Fruit fly (Drosophila melanogaster) whole organism, embryonic: ENCODE measurements around the gene Nse1.
A peak's percentile ranks its signal among the peaks of the same experiment; 100 is the strongest.

Experiments used
- C15 ChIP-seq: fragments of 200-800 bp; sonication (Bioruptor generic); IDR thresholded peaks from 3 replicates; pipeline ENCODE4 v1.3.6; 2022; ENCODE audit warnings: missing biosample characterization, missing genetic modification characterization
- CG10267 ChIP-seq: fragments of 200-800 bp; sonication (Bioruptor generic); optimal IDR thresholded peaks from 2 replicates; lab custom pipeline; 2018; ENCODE audit warnings: missing biosample characterization, mild to moderate bottlenecking, missing genetic modification characterization, moderate library complexity
- CG10543 ChIP-seq: fragments of 200-800 bp; sonication (Bioruptor generic); optimal IDR thresholded peaks from 3 replicates; lab custom pipeline; 2017; ENCODE audit warnings: missing biosample characterization, mild to moderate bottlenecking, missing genetic modification characterization, moderate library complexity
- CG10979 ChIP-seq: fragments of 200-800 bp; sonication (Bioruptor generic); optimal IDR thresholded peaks from 2 replicates; lab custom pipeline; 2018; ENCODE audit warnings: missing biosample characterization, mild to moderate bottlenecking, missing genetic modification characterization, moderate library complexity
- CG12659 ChIP-seq: fragments of 200-800 bp; sonication (Bioruptor generic); optimal IDR thresholded peaks from 3 replicates; lab custom pipeline; 2017; ENCODE audit warnings: mild to moderate bottlenecking, missing biosample characterization, missing genetic modification reagents, missing genetic modification characterization
- CG13296 ChIP-seq: fragments of 200-800 bp; sonication (Bioruptor generic); optimal IDR thresholded peaks from 3 replicates; lab custom pipeline; 2018; ENCODE audit warnings: missing biosample characterization, mild to moderate bottlenecking, missing genetic modification characterization
- CG2120 ChIP-seq: fragments of 200-800 bp; sonication (Bioruptor generic); optimal IDR thresholded peaks from 3 replicates; lab custom pipeline; 2016; ENCODE audit warnings: missing biosample characterization, missing genetic modification characterization
- CG2889 ChIP-seq: fragments of 200-800 bp; sonication (Bioruptor generic); IDR thresholded peaks from 3 replicates; pipeline ENCODE4 v1.3.6; 2022; ENCODE audit warnings: missing biosample characterization, missing genetic modification characterization
- CG30403 ChIP-seq: fragments of 200-800 bp; sonication (Bioruptor generic); optimal IDR thresholded peaks from 3 replicates; lab custom pipeline; 2016; ENCODE audit warnings: missing biosample characterization, missing genetic modification characterization
- CG34422 ChIP-seq: fragments of 200-800 bp; sonication (Bioruptor generic); IDR thresholded peaks from 3 replicates; pipeline ENCODE4 v1.3.6; 2022; ENCODE audit warnings: missing biosample characterization, missing genetic modification characterization
- CG4707 ChIP-seq: fragments of 200-800 bp; sonication (Bioruptor generic); optimal IDR thresholded peaks from 2 replicates; lab custom pipeline; 2018; ENCODE audit warnings: missing biosample characterization, mild to moderate bottlenecking, missing genetic modification characterization, moderate library complexity
- CG6791 ChIP-seq: fragments of 200-800 bp; sonication (Bioruptor generic); IDR thresholded peaks from 3 replicates; pipeline ENCODE4 v1.3.6; 2022; ENCODE audit warnings: missing biosample characterization, missing genetic modification characterization; ENCODE audit not compliant: partially characterized antibody
- CG7987 ChIP-seq: fragments of 200-800 bp; sonication (Bioruptor generic); optimal IDR thresholded peaks from 2 replicates; lab custom pipeline; 2018; ENCODE audit warnings: missing biosample characterization, mild to moderate bottlenecking, missing genetic modification characterization, moderate library complexity
- CG8281 ChIP-seq: fragments of 200-800 bp; sonication (Bioruptor generic); optimal IDR thresholded peaks from 2 replicates; lab custom pipeline; 2018; ENCODE audit warnings: missing biosample characterization, mild to moderate bottlenecking, missing genetic modification characterization, moderate library complexity
- CG9437 ChIP-seq: fragments of 200-800 bp; sonication (Bioruptor generic); optimal IDR thresholded peaks from 2 replicates; lab custom pipeline; 2018; ENCODE audit warnings: missing biosample characterization, mild to moderate bottlenecking, missing genetic modification characterization
- CG9876 ChIP-seq: fragments of 200-800 bp; sonication (Bioruptor generic); optimal IDR thresholded peaks from 2 replicates; lab custom pipeline; 2016; ENCODE audit warnings: missing biosample characterization, missing genetic modification characterization
- D ChIP-seq, 2 experiments: fragments of 200-800 bp in 1 of 2; fragments of >200 bp in 1 of 2; sonication (Bioruptor generic) in 1 of 2; optimal IDR thresholded peaks; 2 replicates in 1 of 2; 3 replicates in 1 of 2; lab custom pipeline; 2017; ENCODE audit warnings: mild to moderate bottlenecking in 1 of 2, missing biosample characterization in 1 of 2, missing genetic modification characterization in 1 of 2, missing genetic modification reagents in 1 of 2
- Dll ChIP-seq: fragments of 200-800 bp; sonication (Bioruptor generic); IDR thresholded peaks from 4 replicates; pipeline ENCODE4 v1.3.6; 2022; ENCODE audit warnings: missing biosample characterization, missing genetic modification characterization; ENCODE audit not compliant: partially characterized antibody
- Doc2 ChIP-seq: fragments of 200-800 bp; sonication (Bioruptor generic); IDR thresholded peaks from 2 replicates; pipeline ENCODE4 v1.3.6; 2022; ENCODE audit warnings: missing biosample characterization, missing genetic modification characterization
- GATAe ChIP-seq: fragments of 200-800 bp; sonication (Bioruptor generic); conservative IDR thresholded peaks from 2 replicates; pipeline ENCODE4 v1.3.6; 2022; ENCODE audit warnings: missing biosample characterization, missing genetic modification characterization
- H2.0 ChIP-seq: fragments of 200-800 bp; sonication (Bioruptor generic); IDR thresholded peaks from 2 replicates; pipeline ENCODE4 v1.3.6; 2022; ENCODE audit warnings: missing biosample characterization, missing genetic modification characterization
- MESR4 ChIP-seq: fragments of 200-800 bp; sonication (Bioruptor generic); optimal IDR thresholded peaks from 2 replicates; lab custom pipeline; 2018; ENCODE audit warnings: missing biosample characterization, mild to moderate bottlenecking, missing genetic modification characterization, moderate library complexity
- PHDP ChIP-seq: fragments of 200-800 bp; sonication (Bioruptor generic); optimal IDR thresholded peaks from 3 replicates; lab custom pipeline; 2018; ENCODE audit warnings: missing biosample characterization, mild to moderate bottlenecking, missing genetic modification characterization, moderate library complexity
- Sry-δ ChIP-seq: fragments of 200-800 bp; sonication (Bioruptor generic); optimal IDR thresholded peaks from 2 replicates; lab custom pipeline; 2016; ENCODE audit warnings: missing biosample characterization, missing genetic modification characterization
- ab ChIP-seq: fragments of 200-800 bp; sonication (Bioruptor generic); optimal IDR thresholded peaks from 2 replicates; lab custom pipeline; 2016; ENCODE audit warnings: missing biosample characterization, missing genetic modification characterization
- chinmo ChIP-seq: fragments of 200-800 bp; sonication (Bioruptor generic); IDR thresholded peaks from 4 replicates; pipeline ENCODE4 v1.3.6; 2022; ENCODE audit warnings: missing biosample characterization, missing genetic modification characterization; ENCODE audit not compliant: partially characterized antibody
- crc ChIP-seq: fragments of 200-800 bp; sonication (Bioruptor generic); optimal IDR thresholded peaks from 2 replicates; lab custom pipeline; 2016; ENCODE audit warnings: missing biosample characterization, missing genetic modification characterization
- dm ChIP-seq: fragments of 200-800 bp; sonication (Bioruptor generic); optimal IDR thresholded peaks from 3 replicates; lab custom pipeline; 2016; ENCODE audit warnings: missing biosample characterization, missing genetic modification characterization
- dysf ChIP-seq: fragments of 200-800 bp; sonication (Bioruptor generic); IDR thresholded peaks from 3 replicates; pipeline ENCODE4 v1.3.6; 2022; ENCODE audit warnings: missing biosample characterization, missing genetic modification characterization
- gro ChIP-seq: fragments of 200-800 bp; sonication (Bioruptor generic); optimal IDR thresholded peaks from 2 replicates; lab custom pipeline; 2016; ENCODE audit warnings: missing biosample characterization, missing genetic modification characterization
- gsb-n ChIP-seq: fragments of 200-800 bp; sonication (Bioruptor generic); optimal IDR thresholded peaks from 3 replicates; lab custom pipeline; 2018; ENCODE audit warnings: missing biosample characterization, mild to moderate bottlenecking, missing genetic modification characterization
- gt ChIP-seq: fragments of 200-800 bp; sonication (Bioruptor generic); IDR thresholded peaks from 2 replicates; pipeline ENCODE4 v1.3.6; 2022; ENCODE audit warnings: missing biosample characterization, missing genetic modification characterization
- her ChIP-seq: fragments of 200-800 bp; sonication (Bioruptor generic); optimal IDR thresholded peaks from 2 replicates; lab custom pipeline; 2016; ENCODE audit warnings: missing biosample characterization, missing genetic modification characterization
- insv ChIP-seq, 2 experiments: fragments of 200-800 bp; sonication (Bioruptor generic); optimal IDR thresholded peaks; 3 replicates each; lab custom pipeline; 2016 to 2018; ENCODE audit warnings: missing biosample characterization in 2 of 2, missing genetic modification characterization in 2 of 2
- jing ChIP-seq: fragments of 200-800 bp; sonication (Bioruptor generic); optimal IDR thresholded peaks from 2 replicates; lab custom pipeline; 2018; ENCODE audit warnings: missing biosample characterization, mild to moderate bottlenecking, missing genetic modification characterization
- knrl ChIP-seq: fragments of 200-800 bp; sonication (Bioruptor generic); IDR thresholded peaks from 3 replicates; pipeline ENCODE4 v1.3.6; 2022; ENCODE audit warnings: missing biosample characterization, missing genetic modification characterization; ENCODE audit not compliant: partially characterized antibody
- mirr ChIP-seq: fragments of 200-800 bp; sonication (Bioruptor generic); optimal IDR thresholded peaks from 3 replicates; lab custom pipeline; 2018; ENCODE audit warnings: missing biosample characterization, mild to moderate bottlenecking, missing genetic modification characterization
- nerfin-2 ChIP-seq: fragments of 200-800 bp; sonication (Bioruptor generic); IDR thresholded peaks from 2 replicates; pipeline ENCODE4 v1.3.6; 2022; ENCODE audit warnings: missing biosample characterization, missing genetic modification characterization; ENCODE audit not compliant: partially characterized antibody
- onecut ChIP-seq: fragments of 200-800 bp; sonication (Bioruptor generic); IDR thresholded peaks from 2 replicates; pipeline ENCODE4 v1.3.6; 2022; ENCODE audit warnings: missing biosample characterization, missing genetic modification characterization
- prd ChIP-seq, 3 experiments: fragments of >200 bp in 2 of 3; fragments of 200-800 bp in 1 of 3; sonication (Bioruptor generic) in 1 of 3; optimal IDR thresholded peaks in 2 of 3; IDR thresholded peaks in 1 of 3; 2 replicates in 2 of 3; 3 replicates in 1 of 3; pipeline versions ENCODE4 v1.3.6 to Lab custom; 2017 to 2022; ENCODE audit warnings: missing biosample characterization in 1 of 3, missing genetic modification characterization in 1 of 3
- sc ChIP-seq, 3 experiments: fragments of >200 bp in 2 of 3; fragments of 200-800 bp in 1 of 3; sonication (Bioruptor generic) in 1 of 3; optimal IDR thresholded peaks; 2 replicates in 2 of 3; 3 replicates in 1 of 3; lab custom pipeline; 2017; ENCODE audit warnings: mild to moderate bottlenecking in 1 of 3, missing biosample characterization in 1 of 3, missing genetic modification characterization in 1 of 3, missing genetic modification reagents in 1 of 3
- tap ChIP-seq: fragments of 200-800 bp; optimal IDR thresholded peaks from 3 replicates; lab custom pipeline; 2019; ENCODE audit warnings: missing biosample characterization, mild to moderate bottlenecking, missing genetic modification characterization, moderate library complexity
- tio ChIP-seq: fragments of 200-800 bp; sonication (Bioruptor generic); optimal IDR thresholded peaks from 2 replicates; lab custom pipeline; 2017; ENCODE audit warnings: missing biosample characterization, missing genetic modification characterization, inconsistent platforms
- trh ChIP-seq: fragments of 200-800 bp; sonication (Bioruptor generic); optimal IDR thresholded peaks from 2 replicates; lab custom pipeline; 2016; ENCODE audit warnings: missing biosample characterization, missing genetic modification characterization
- unc-4 ChIP-seq: fragments of 200-800 bp; sonication (Bioruptor generic); IDR thresholded peaks from 2 replicates; pipeline ENCODE4 v1.3.6; 2022; ENCODE audit warnings: missing biosample characterization, missing genetic modification characterization; ENCODE audit not compliant: partially characterized antibody
- wek ChIP-seq: fragments of 200-800 bp; sonication (Bioruptor generic); optimal IDR thresholded peaks from 3 replicates; lab custom pipeline; 2018; ENCODE audit warnings: missing biosample characterization, mild to moderate bottlenecking, missing genetic modification characterization, moderate library complexity
- z ChIP-seq: fragments of 200-800 bp; sonication (Bioruptor generic); IDR thresholded peaks from 3 replicates; pipeline ENCODE4 v1.3.6; 2022; ENCODE audit warnings: missing biosample characterization, missing genetic modification characterization

Gene Nse1

dm6 chr2L:6667719-6668325 is 9.6 kb downstream of the Nse1 start, which contains the start of gene Galt (continued):
- no peak for TF ChIP-seq CG2889 (GFP tag; lab: Robert Waterston, UW)
- TF ChIP-seq CG4707 (GFP tag; lab: Kevin White, UChicago) = peak; percentile 2
- TF ChIP-seq gsb-n (tag; lab: Kevin White, UChicago) = peak; percentile 19
- peak; percentile 90; the same call in 3 of the 4 replicates for TF ChIP-seq chinmo (GFP tag; lab: Robert Waterston, UW)
- peak; percentile 66 for TF ChIP-seq CG13296
- TF ChIP-seq H2.0 (GFP tag; lab: Robert Waterston, UW) = peak; percentile 37; the same call in 1 of the 2 replicates
- TF ChIP-seq tap (tag; lab: Kevin White, UChicago) = peak; percentile 26
- peak; percentile 78 for TF ChIP-seq CG10543 (GFP tag; lab: Kevin White, UChicago)
- peak; percentile 8 for TF ChIP-seq CG30403 (GFP tag; lab: Kevin White, UChicago)
- TF ChIP-seq knrl = peak; percentile 54; the same call in 2 of the 3 replicates
- peak; percentile 39 for TF ChIP-seq wek (GFP tag; lab: Kevin White, UChicago)
- peak; percentile 24; the same call in 1 of the 3 replicates for TF ChIP-seq dysf (GFP tag; lab: Robert Waterston, UW)
- no peak for TF ChIP-seq dm (GFP tag; lab: Kevin White, UChicago)
- TF ChIP-seq CG9437 = peak; percentile 50
- peak; percentile 32 for TF ChIP-seq CG10979
- TF ChIP-seq mirr (GFP tag; lab: Kevin White, UChicago) = peak; percentile 54
- peak; percentile 68 for TF ChIP-seq Sry-δ (GFP tag; lab: Kevin White, UChicago)
- no peak for TF ChIP-seq her (GFP tag; lab: Kevin White, UChicago)
- TF ChIP-seq GATAe = peak; percentile 57; the same call in 1 of the 2 replicates
- no peak for TF ChIP-seq CG9876 (GFP tag; lab: Kevin White, UChicago)
- TF ChIP-seq insv (GFP tag; optimal IDR thresholded peaks at IDR 0.05; lab: Kevin White, UChicago) = peak in 1 of 2 experiments; percentile 57
- TF ChIP-seq trh (GFP tag; lab: Kevin White, UChicago) = no peak
- TF ChIP-seq onecut = peak; percentile 28
- peak; percentile 54 for TF ChIP-seq CG7987
- TF ChIP-seq sc (optimal IDR thresholded peaks at IDR 0.05; lab: Kevin White, UChicago) = no peak
- TF ChIP-seq sc (GFP tag; optimal IDR thresholded peaks at IDR 0.05; lab: Kevin White, UChicago) = no peak
- no peak for TF ChIP-seq CG8281 (tag; lab: Kevin White, UChicago)
- TF ChIP-seq Dll = peak; percentile 77
- TF ChIP-seq CG2120 (GFP tag; lab: Kevin White, UChicago) = peak; percentile 59
- TF ChIP-seq CG34422 (GFP tag; lab: Robert Waterston, UW) = peak; percentile 59; the same call in 1 of the 3 replicates
- no peak for TF ChIP-seq C15 (GFP tag; lab: Robert Waterston, UW)
- peak; percentile 86 for TF ChIP-seq nerfin-2 (GFP tag; lab: Robert Waterston, UW)
- no peak for TF ChIP-seq gro (GFP tag; lab: Kevin White, UChicago)
- TF ChIP-seq CG12659 (GFP tag; lab: Kevin White, UChicago) = peak; percentile 46
- TF ChIP-seq tio (GFP tag; lab: Kevin White, UChicago) = no peak
- TF ChIP-seq gt (GFP tag; lab: Robert Waterston, UW) = no peak
- no peak for TF ChIP-seq Doc2
- peak; percentile 63 for TF ChIP-seq unc-4
- peak; percentile 70; the same call in 2 of the 3 replicates for TF ChIP-seq CG6791 (GFP tag; lab: Robert Waterston, UW)
- TF ChIP-seq z = peak; percentile 95
- TF ChIP-seq jing = no peak
- no peak for TF ChIP-seq crc (GFP tag; lab: Kevin White, UChicago)
- TF ChIP-seq ab = no peak
- no peak for TF ChIP-seq D (optimal IDR thresholded peaks at IDR 0.05; lab: Kevin White, UChicago)
- TF ChIP-seq D (GFP tag; optimal IDR thresholded peaks at IDR 0.05; lab: Kevin White, UChicago) = peak; percentile 27
- peak; percentile 64 for TF ChIP-seq PHDP (tag; lab: Kevin White, UChicago)
- TF ChIP-seq MESR4 (GFP tag; lab: Kevin White, UChicago) = peak; percentile 33
- TF ChIP-seq prd (optimal IDR thresholded peaks at IDR 0.05; lab: Kevin White, UChicago) = no peak
- 0 out of 3 replicates have a peak, but pooled peaks have one; percentile 36 for TF ChIP-seq prd (GFP tag; IDR thresholded peaks at IDR 0.05; lab: Robert Waterston, UW)
- TF ChIP-seq CG10267 = peak; percentile 66
